Fruit fly (Drosophila melanogaster) whole organism, embryonic: ENCODE data around the gene shd.

ENCODE experiments used
- CG12391 ChIP-seq: fragments of 200-800 bp; sonication (Bioruptor generic); optimal IDR thresholded peaks from 3 replicates; lab custom pipeline; 2018; ENCODE audit warnings: missing biosample characterization, mild to moderate bottlenecking, missing genetic modification characterization, moderate library complexity
- CG14667 ChIP-seq: fragments of 200-800 bp; sonication (Bioruptor generic); IDR thresholded peaks from 2 replicates; pipeline ENCODE4 v1.3.6; 2022; ENCODE audit warnings: missing biosample characterization, missing genetic modification characterization
- CG15011 ChIP-seq: fragments of 200-800 bp; sonication (Bioruptor generic); optimal IDR thresholded peaks from 3 replicates; lab custom pipeline; 2018; ENCODE audit warnings: missing biosample characterization, mild to moderate bottlenecking, missing genetic modification characterization
- CG15514 ChIP-seq: fragments of 200-800 bp; sonication (Bioruptor generic); optimal IDR thresholded peaks from 3 replicates; lab custom pipeline; 2017; ENCODE audit warnings: missing biosample characterization, missing genetic modification characterization, mild to moderate bottlenecking, moderate library complexity, missing genetic modification reagents
- CG16815 ChIP-seq: fragments of 200-800 bp; sonication (Bioruptor generic); optimal IDR thresholded peaks from 3 replicates; lab custom pipeline; 2017; ENCODE audit warnings: missing biosample characterization, mild to moderate bottlenecking, missing genetic modification characterization
- CG17802 ChIP-seq: fragments of 200-800 bp; sonication (Bioruptor generic); optimal IDR thresholded peaks from 2 replicates; lab custom pipeline; 2018; ENCODE audit warnings: missing biosample characterization, mild to moderate bottlenecking, missing genetic modification characterization, moderate library complexity
- CG1792 ChIP-seq: fragments of 200-800 bp; sonication (Bioruptor generic); optimal IDR thresholded peaks from 2 replicates; lab custom pipeline; 2016; ENCODE audit warnings: missing biosample characterization, missing genetic modification characterization
- CG30020 ChIP-seq: fragments of 200-800 bp; optimal IDR thresholded peaks from 2 replicates; lab custom pipeline; 2019; ENCODE audit warnings: missing biosample characterization, mild to moderate bottlenecking, missing genetic modification characterization, moderate library complexity
- CG31441 ChIP-seq: fragments of 200-800 bp; sonication (Bioruptor generic); IDR thresholded peaks from 2 replicates; pipeline ENCODE4 v1.3.6; 2022; ENCODE audit warnings: missing biosample characterization, missing genetic modification characterization
- CG4424 ChIP-seq: fragments of 200-800 bp; sonication (Bioruptor generic); optimal IDR thresholded peaks from 3 replicates; lab custom pipeline; 2016; ENCODE audit warnings: missing biosample characterization, missing genetic modification characterization
- CG6813 ChIP-seq: fragments of 200-800 bp; sonication (Bioruptor generic); optimal IDR thresholded peaks from 2 replicates; lab custom pipeline; 2017; ENCODE audit warnings: missing biosample characterization, missing genetic modification characterization, mild to moderate bottlenecking, moderate library complexity, missing genetic modification reagents
- CG8359 ChIP-seq: fragments of 200-800 bp; sonication (Bioruptor generic); optimal IDR thresholded peaks from 2 replicates; lab custom pipeline; 2017; ENCODE audit warnings: missing biosample characterization, mild to moderate bottlenecking, missing genetic modification characterization, borderline replicate concordance
- CG8765 ChIP-seq: fragments of 200-800 bp; sonication (Bioruptor generic); IDR thresholded peaks from 2 replicates; pipeline ENCODE4 v1.3.6; 2022; ENCODE audit warnings: missing biosample characterization, missing genetic modification characterization
- CG8924 ChIP-seq: fragments of 200-800 bp; optimal IDR thresholded peaks from 3 replicates; lab custom pipeline; 2019; ENCODE audit warnings: missing biosample characterization, mild to moderate bottlenecking, missing genetic modification characterization, moderate library complexity
- CG9932 ChIP-seq: fragments of 200-800 bp; sonication (Bioruptor generic); IDR thresholded peaks from 2 replicates; pipeline ENCODE4 v1.3.6; 2022; ENCODE audit warnings: missing biosample characterization, missing genetic modification characterization
- CHES-1-like ChIP-seq: fragments of 200-800 bp; sonication (Bioruptor generic); optimal IDR thresholded peaks from 2 replicates; lab custom pipeline; 2016; ENCODE audit warnings: missing biosample characterization, missing genetic modification characterization
- Dfd ChIP-seq, 2 experiments: fragments of >200 bp; optimal IDR thresholded peaks; 2 replicates each; lab custom pipeline; 2017; ENCODE audit warnings: missing biosample characterization in 2 of 2, missing genetic modification characterization in 2 of 2
- Doc2 ChIP-seq: fragments of 200-800 bp; sonication (Bioruptor generic); IDR thresholded peaks from 2 replicates; pipeline ENCODE4 v1.3.6; 2022; ENCODE audit warnings: missing biosample characterization, missing genetic modification characterization
- Ets65A ChIP-seq: fragments of 200-800 bp; sonication (Bioruptor generic); peaks from one replicate; lab custom pipeline; 2016; ENCODE audit warnings: missing biosample characterization, missing genetic modification characterization
- GATAe ChIP-seq: fragments of 200-800 bp; sonication (Bioruptor generic); conservative IDR thresholded peaks from 2 replicates; pipeline ENCODE4 v1.3.6; 2022; ENCODE audit warnings: missing biosample characterization, missing genetic modification characterization
- HHEX ChIP-seq: fragments of 200-800 bp; sonication (Bioruptor generic); optimal IDR thresholded peaks from 3 replicates; lab custom pipeline; 2017; ENCODE audit warnings: missing biosample characterization, mild to moderate bottlenecking, missing genetic modification characterization, missing genetic modification reagents
- HmgZ ChIP-seq: fragments of 200-800 bp; sonication (Bioruptor generic); optimal IDR thresholded peaks from 2 replicates; lab custom pipeline; 2018; ENCODE audit warnings: missing biosample characterization, mild to moderate bottlenecking, missing genetic modification characterization
- Hmx ChIP-seq: fragments of 200-800 bp; sonication (Bioruptor generic); optimal IDR thresholded peaks from 2 replicates; lab custom pipeline; 2016; ENCODE audit warnings: missing biosample characterization, missing genetic modification characterization
- Hsf ChIP-seq: fragments of 200-800 bp; sonication (Bioruptor generic); optimal IDR thresholded peaks from 3 replicates; lab custom pipeline; 2016; ENCODE audit warnings: missing biosample characterization, missing genetic modification characterization
- MESR4 ChIP-seq: fragments of 200-800 bp; sonication (Bioruptor generic); optimal IDR thresholded peaks from 2 replicates; lab custom pipeline; 2018; ENCODE audit warnings: missing biosample characterization, mild to moderate bottlenecking, missing genetic modification characterization, moderate library complexity
- Max ChIP-seq: fragments of 200-800 bp; sonication (Bioruptor generic); optimal IDR thresholded peaks from 2 replicates; lab custom pipeline; 2016; ENCODE audit warnings: missing biosample characterization, mild to moderate bottlenecking, missing genetic modification characterization
- Myb ChIP-seq: fragments of 200-800 bp; sonication (Bioruptor generic); optimal IDR thresholded peaks from 2 replicates; lab custom pipeline; 2016; ENCODE audit warnings: missing biosample characterization, missing genetic modification characterization
- NfI ChIP-seq: fragments of 200-800 bp; sonication (Bioruptor generic); optimal IDR thresholded peaks from 3 replicates; lab custom pipeline; 2018; ENCODE audit warnings: missing biosample characterization, mild to moderate bottlenecking, missing genetic modification characterization, moderate library complexity
- Oaz ChIP-seq: fragments of 200-800 bp; sonication (Bioruptor generic); IDR thresholded peaks from 2 replicates; pipeline ENCODE4 v1.3.6; 2022; ENCODE audit warnings: missing biosample characterization, missing genetic modification characterization
- PHDP ChIP-seq: fragments of 200-800 bp; sonication (Bioruptor generic); optimal IDR thresholded peaks from 3 replicates; lab custom pipeline; 2018; ENCODE audit warnings: missing biosample characterization, mild to moderate bottlenecking, missing genetic modification characterization, moderate library complexity
- Stat92E ChIP-seq, 3 experiments: fragments of >200 bp in 2 of 3; fragments of 200-800 bp in 1 of 3; sonication (Bioruptor generic) in 1 of 3; optimal IDR thresholded peaks; 2 replicates each; lab custom pipeline; 2017 to 2019; ENCODE audit warnings: missing biosample characterization in 3 of 3, missing genetic modification characterization in 3 of 3, mild to moderate bottlenecking in 1 of 3, moderate library complexity in 1 of 3
- Taf1 ChIP-seq: fragments of 200-800 bp; sonication (Bioruptor generic); IDR thresholded peaks from 2 replicates; pipeline ENCODE4 v1.3.6; 2022; ENCODE audit warnings: missing biosample characterization, missing genetic modification characterization
- Xbp1 ChIP-seq: fragments of 200-800 bp; sonication (Bioruptor generic); optimal IDR thresholded peaks from 3 replicates; lab custom pipeline; 2016; ENCODE audit warnings: missing biosample characterization, mild to moderate bottlenecking, missing genetic modification characterization
- ara ChIP-seq: fragments of 200-800 bp; sonication (Bioruptor generic); IDR thresholded peaks from 2 replicates; pipeline ENCODE4 v1.3.6; 2022; ENCODE audit warnings: missing biosample characterization, missing genetic modification characterization
- bcd ChIP-seq: fragments of 200-800 bp; sonication (Bioruptor generic); optimal IDR thresholded peaks from 2 replicates; lab custom pipeline; 2017; ENCODE audit warnings: missing biosample characterization, mild to moderate bottlenecking, missing genetic modification characterization
- cato ChIP-seq: fragments of 200-800 bp; sonication (Bioruptor generic); optimal IDR thresholded peaks from 2 replicates; lab custom pipeline; 2016; ENCODE audit warnings: missing biosample characterization, missing genetic modification characterization, borderline replicate concordance
- chinmo ChIP-seq: fragments of 200-800 bp; sonication (Bioruptor generic); IDR thresholded peaks from 4 replicates; pipeline ENCODE4 v1.3.6; 2022; ENCODE audit warnings: missing biosample characterization, missing genetic modification characterization; ENCODE audit not compliant: partially characterized antibody
- h ChIP-seq: fragments of >200 bp; optimal IDR thresholded peaks from 2 replicates; lab custom pipeline; 2017
- ind ChIP-seq: fragments of 200-800 bp; sonication (Bioruptor generic); optimal IDR thresholded peaks from 3 replicates; lab custom pipeline; 2016; ENCODE audit warnings: missing biosample characterization, missing genetic modification characterization
- kni ChIP-seq: fragments of 200-800 bp; sonication (Bioruptor generic); optimal IDR thresholded peaks from 3 replicates; lab custom pipeline; 2017; ENCODE audit warnings: mild to moderate bottlenecking, missing biosample characterization, missing genetic modification reagents, missing genetic modification characterization
- lilli ChIP-seq: fragments of 200-800 bp; sonication (Bioruptor generic); optimal IDR thresholded peaks from 3 replicates; lab custom pipeline; 2016; ENCODE audit warnings: missing biosample characterization, missing genetic modification characterization
- ranshi ChIP-seq: fragments of 200-800 bp; sonication (Bioruptor generic); IDR thresholded peaks from 2 replicates; pipeline ENCODE4 v1.3.6; 2022; ENCODE audit warnings: missing biosample characterization, missing genetic modification characterization
- repo ChIP-seq: fragments of 200-800 bp; sonication (Bioruptor generic); optimal IDR thresholded peaks from 2 replicates; lab custom pipeline; 2016; ENCODE audit warnings: missing biosample characterization, missing genetic modification characterization
- scrt ChIP-seq: fragments of 200-800 bp; sonication (Bioruptor generic); optimal IDR thresholded peaks from 2 replicates; lab custom pipeline; 2018; ENCODE audit warnings: missing biosample characterization, mild to moderate bottlenecking, missing genetic modification characterization, moderate library complexity
- seq ChIP-seq: fragments of 200-800 bp; sonication (Bioruptor generic); IDR thresholded peaks from 2 replicates; pipeline ENCODE4 v1.3.6; 2022; ENCODE audit warnings: missing biosample characterization, missing genetic modification characterization
- shn ChIP-seq: fragments of 200-800 bp; sonication (Bioruptor generic); optimal IDR thresholded peaks from 3 replicates; lab custom pipeline; 2016; ENCODE audit warnings: missing biosample characterization, missing genetic modification characterization
- sug ChIP-seq: fragments of 200-800 bp; optimal IDR thresholded peaks from 2 replicates; lab custom pipeline; 2019; ENCODE audit warnings: missing biosample characterization, mild to moderate bottlenecking, missing genetic modification characterization, moderate library complexity
- tgo ChIP-seq: fragments of 200-800 bp; sonication (Bioruptor generic); IDR thresholded peaks from 3 replicates; pipeline ENCODE4 v1.3.6; 2022; ENCODE audit warnings: missing biosample characterization, missing genetic modification characterization
- vvl ChIP-seq: fragments of 200-800 bp; sonication (Bioruptor generic); IDR thresholded peaks from 2 replicates; pipeline ENCODE4 v1.3.6; 2022; ENCODE audit warnings: missing biosample characterization, missing genetic modification characterization
- zen ChIP-seq: fragments of 200-800 bp; sonication (Bioruptor generic); optimal IDR thresholded peaks from 3 replicates; lab custom pipeline; 2018; ENCODE audit warnings: missing biosample characterization, mild to moderate bottlenecking, missing genetic modification characterization, moderate library complexity

shd gene

dm6 chr3L:14634773-14635563 lies 20.7 kb downstream of the shd start (continued):
- TF ChIP-seq bcd (GFP tag; lab: Kevin White, UChicago) (peak; percentile 45), repo (GFP tag; lab: Kevin White, UChicago) (no peak), CG31441 (GFP tag; lab: Robert Waterston, UW) (peak; percentile 87), Xbp1 (GFP tag; lab: Kevin White, UChicago) (peak; percentile 52), CG6813 (GFP tag; lab: Kevin White, UChicago) (peak; percentile 5), tgo (GFP tag; lab: Robert Waterston, UW) (peak; percentile 49; the same call in 1 of the 3 replicates), CG17802 (tag; lab: Kevin White, UChicago) (no peak), h (lab: Kevin White, UChicago) (no peak), zen (peak; percentile 82), shn (GFP tag; lab: Kevin White, UChicago) (no peak), Hmx (no peak), scrt (GFP tag; lab: Kevin White, UChicago) (no peak), Stat92E (GFP tag; optimal IDR thresholded peaks at IDR 0.05; lab: Kevin White, UChicago) (peak in 1 of 3 experiments; percentile 67), GATAe (GFP tag; lab: Robert Waterston, UW) (no peak), Ets65A (no peak), CG8924 (peak; percentile 82), HHEX (peak; percentile 23), seq (GFP tag; lab: Robert Waterston, UW) (no peak), CG30020 (tag; lab: Kevin White, UChicago) (peak; percentile 53), CG15514 (GFP tag; lab: Kevin White, UChicago) (no peak), CG8359 (peak; percentile 58), PHDP (peak; percentile 58), ind (peak; percentile 5), CG15011 (peak; percentile 54), CG4424 (peak; percentile 79), MESR4 (no peak), HmgZ (tag; lab: Kevin White, UChicago) (peak; percentile 18), vvl (peak; percentile 54), CG16815 (GFP tag; lab: Kevin White, UChicago) (peak; percentile 84), CG12391 (tag; lab: Kevin White, UChicago) (peak; percentile 91), CHES-1-like (GFP tag; lab: Kevin White, UChicago) (no peak), Hsf (GFP tag; lab: Kevin White, UChicago) (peak; percentile 33), CG9932 (no peak), Oaz (no peak), Taf1 (GFP tag; lab: Robert Waterston, UW) (no peak), ara (GFP tag; lab: Robert Waterston, UW) (peak; percentile 64), CG8765 (GFP tag; lab: Robert Waterston, UW) (no peak), CG14667 (peak; percentile 35; the same call in 1 of the 2 replicates), Doc2 (GFP tag; lab: Robert Waterston, UW) (no peak), NfI (GFP tag; lab: Kevin White, UChicago) (no peak), sug (tag; lab: Kevin White, UChicago) (no peak), chinmo (GFP tag; lab: Robert Waterston, UW) (no peak), cato (GFP tag; lab: Kevin White, UChicago) (peak; percentile 36), Dfd (GFP tag; optimal IDR thresholded peaks at IDR 0.05; lab: Kevin White, UChicago) (no peak), Myb (GFP tag; lab: Kevin White, UChicago) (no peak), kni (GFP tag; lab: Kevin White, UChicago) (peak; percentile 95), CG1792 (GFP tag; lab: Kevin White, UChicago) (no peak), lilli (GFP tag; lab: Kevin White, UChicago) (peak; percentile 29), Max (GFP tag; lab: Kevin White, UChicago) (peak; percentile 4), ranshi (GFP tag; lab: Robert Waterston, UW) (peak; percentile 8; the same call in 1 of the 2 replicates)
